Worm (Caenorhabditis elegans) whole organism, L3 larva: ENCODE data around the gene hpo-9.
A peak's percentile ranks its signal among the peaks of the same experiment; 100 is the strongest.

Experiments
- aly-2 ChIP-seq: fragments of 150-350 bp; optimal IDR thresholded peaks from 2 replicates; lab custom pipeline; 2014; ENCODE audit warnings: missing biosample characterization, missing genetic modification characterization
- ceh-16 ChIP-seq: sonication (generic microtip); optimal IDR thresholded peaks from 2 replicates; lab custom pipeline; 2017; ENCODE audit warnings: missing biosample characterization, missing genetic modification characterization
- ceh-82 ChIP-seq: fragments of 150-350 bp; optimal IDR thresholded peaks from 2 replicates; lab custom pipeline; 2014; ENCODE audit warnings: missing biosample characterization, missing genetic modification characterization

ce11 chrV:7198403-7198802 lies 38.5 kb downstream of the hpo-9 start:
- TF ChIP-seq ceh-82 (tag; lab: Kevin White, UChicago) (no peak), ceh-16 (tag; lab: Kevin White, UChicago) (no peak), aly-2 (tag; lab: Kevin White, UChicago) (peak; percentile 4)
